Worm (Caenorhabditis elegans): ENCODE results near the gene nhr-43.

DNA sequence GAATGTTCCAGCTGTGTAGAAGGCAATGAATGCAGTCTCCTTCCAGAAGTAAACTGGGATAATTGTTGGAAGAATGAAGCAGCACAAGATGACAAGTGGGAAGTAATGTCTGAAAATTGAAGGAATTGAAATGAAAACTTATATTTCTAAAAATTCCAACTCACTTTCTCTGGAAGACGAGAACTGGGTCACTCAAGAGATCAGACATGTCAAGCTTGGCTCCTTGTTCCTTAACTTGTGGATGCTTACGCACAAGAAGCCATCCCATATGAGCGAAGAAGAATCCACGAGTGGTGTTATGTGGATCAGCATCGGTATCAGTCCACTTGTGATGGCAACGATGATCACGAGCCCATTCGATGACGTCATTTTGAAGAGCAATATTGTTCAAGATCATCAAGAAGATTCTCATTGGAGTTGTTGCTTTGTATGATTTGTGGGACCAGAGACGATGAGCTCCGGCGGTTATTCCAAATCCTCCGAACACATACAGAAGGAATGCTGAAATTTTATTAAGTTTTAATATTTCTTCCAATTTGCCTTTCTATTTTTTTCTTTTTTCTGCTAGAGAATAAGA is 15.0 kb downstream of the nhr-43 start:
- TF ChIP-seq nhr-28 (tag; optimal IDR thresholded peaks at IDR 0.05) = no peak
- TF ChIP-seq ceh-83 (GFP tag; optimal IDR thresholded peaks at IDR 0.05) = no peak
- TF ChIP-seq nhr-2 (tag; optimal IDR thresholded peaks at IDR 0.05) = no peak
- no peak for TF ChIP-seq sptf-1 (tag; optimal IDR thresholded peaks at IDR 0.05)
- no peak for TF ChIP-seq unc-62 (GFP tag; optimal IDR thresholded peaks at IDR 0.05)
- no peak for TF ChIP-seq unc-39 (tag; optimal IDR thresholded peaks at IDR 0.05)
- TF ChIP-seq tbx-8 (GFP tag; optimal IDR thresholded peaks at IDR 0.05) = no peak
- no peak for TF ChIP-seq nhr-237 (tag; optimal IDR thresholded peaks at IDR 0.05)
- no peak for TF ChIP-seq snpc-4 (tag; optimal IDR thresholded peaks at IDR 0.05)
- no peak for TF ChIP-seq drap-1 (GFP tag; optimal IDR thresholded peaks at IDR 0.05)
- TF ChIP-seq nhr-76 (tag; optimal IDR thresholded peaks at IDR 0.05) = no peak
- no peak for TF ChIP-seq elt-1 (tag; optimal IDR thresholded peaks at IDR 0.05; ENCODE audit: borderline replicate concordance, insufficient read depth)
- no peak for TF ChIP-seq lin-13 (tag; optimal IDR thresholded peaks at IDR 0.05)
- TF ChIP-seq ztf-11 (tag; optimal IDR thresholded peaks at IDR 0.05) = no peak
